Fruit fly (Drosophila melanogaster) whole organism, embryonic: ENCODE data around the gene Moe.

ENCODE experiments used
- Blimp-1 ChIP-seq: fragments of 200-800 bp; sonication (Bioruptor generic); optimal IDR thresholded peaks from 3 replicates; lab custom pipeline; 2018; ENCODE audit warnings: missing biosample characterization, missing genetic modification characterization, mild to moderate bottlenecking, moderate library complexity, missing genetic modification reagents
- C15 ChIP-seq: fragments of 200-800 bp; sonication (Bioruptor generic); IDR thresholded peaks from 3 replicates; pipeline ENCODE4 v1.3.6; 2022; ENCODE audit warnings: missing biosample characterization, missing genetic modification characterization
- CG10543 ChIP-seq: fragments of 200-800 bp; sonication (Bioruptor generic); optimal IDR thresholded peaks from 3 replicates; lab custom pipeline; 2017; ENCODE audit warnings: missing biosample characterization, mild to moderate bottlenecking, missing genetic modification characterization, moderate library complexity
- CG11398 ChIP-seq: fragments of 200-800 bp; sonication (Bioruptor generic); optimal IDR thresholded peaks from 2 replicates; lab custom pipeline; 2016; ENCODE audit warnings: missing biosample characterization, missing genetic modification characterization
- CG11723 ChIP-seq: fragments of 200-800 bp; sonication (Bioruptor generic); optimal IDR thresholded peaks from 2 replicates; lab custom pipeline; 2017; ENCODE audit warnings: missing biosample characterization, mild to moderate bottlenecking, missing genetic modification characterization
- CG12219 ChIP-seq: fragments of 200-800 bp; sonication (Bioruptor generic); optimal IDR thresholded peaks from 3 replicates; lab custom pipeline; 2018; ENCODE audit warnings: missing biosample characterization, mild to moderate bottlenecking, missing genetic modification characterization
- CG13624 ChIP-seq: fragments of 200-800 bp; sonication (Bioruptor generic); optimal IDR thresholded peaks from 2 replicates; lab custom pipeline; 2016; ENCODE audit warnings: missing biosample characterization, missing genetic modification characterization
- CG13775 ChIP-seq: fragments of 200-800 bp; sonication (Bioruptor generic); optimal IDR thresholded peaks from 3 replicates; lab custom pipeline; 2017; ENCODE audit warnings: missing biosample characterization, mild to moderate bottlenecking, missing genetic modification characterization
- CG15269 ChIP-seq: fragments of 200-800 bp; sonication (Bioruptor generic); optimal IDR thresholded peaks from 2 replicates; lab custom pipeline; 2018; ENCODE audit warnings: missing biosample characterization, mild to moderate bottlenecking, missing genetic modification characterization, moderate library complexity
- CG15696 ChIP-seq: fragments of 200-800 bp; sonication (Bioruptor generic); optimal IDR thresholded peaks from 2 replicates; lab custom pipeline; 2019; ENCODE audit warnings: missing biosample characterization, mild to moderate bottlenecking, missing genetic modification characterization, moderate library complexity
- CG17328 ChIP-seq: fragments of 200-800 bp; sonication (Bioruptor generic); IDR thresholded peaks from 2 replicates; pipeline ENCODE4 v1.3.6; 2022; ENCODE audit warnings: missing biosample characterization, missing genetic modification characterization
- CG17361 ChIP-seq: fragments of 200-800 bp; sonication (Bioruptor generic); IDR thresholded peaks from 3 replicates; pipeline ENCODE4 v1.3.6; 2022; ENCODE audit warnings: missing biosample characterization, missing genetic modification characterization
- CG31224 ChIP-seq: fragments of 200-800 bp; sonication (Bioruptor generic); IDR thresholded peaks from 2 replicates; pipeline ENCODE4 v1.3.6; 2022; ENCODE audit warnings: missing biosample characterization, missing genetic modification characterization
- CG31441 ChIP-seq: fragments of 200-800 bp; sonication (Bioruptor generic); IDR thresholded peaks from 2 replicates; pipeline ENCODE4 v1.3.6; 2022; ENCODE audit warnings: missing biosample characterization, missing genetic modification characterization
- CG6272 ChIP-seq: fragments of 200-800 bp; sonication (Bioruptor generic); IDR thresholded peaks from 2 replicates; pipeline ENCODE4 v1.3.6; 2022; ENCODE audit warnings: missing biosample characterization, missing genetic modification characterization
- CG6791 ChIP-seq: fragments of 200-800 bp; sonication (Bioruptor generic); IDR thresholded peaks from 3 replicates; pipeline ENCODE4 v1.3.6; 2022; ENCODE audit warnings: missing biosample characterization, missing genetic modification characterization; ENCODE audit not compliant: partially characterized antibody
- CG7271 ChIP-seq: fragments of 200-800 bp; sonication (Bioruptor generic); optimal IDR thresholded peaks from 2 replicates; lab custom pipeline; 2018; ENCODE audit warnings: missing biosample characterization, mild to moderate bottlenecking, missing genetic modification characterization, moderate library complexity
- CG7556 ChIP-seq: fragments of 200-800 bp; sonication (Bioruptor generic); optimal IDR thresholded peaks from 2 replicates; lab custom pipeline; 2017; ENCODE audit warnings: missing biosample characterization, mild to moderate bottlenecking, missing genetic modification characterization
- CG7745 ChIP-seq: fragments of 200-800 bp; sonication (Bioruptor generic); optimal IDR thresholded peaks from 2 replicates; lab custom pipeline; 2018; ENCODE audit warnings: missing biosample characterization, mild to moderate bottlenecking, missing genetic modification characterization, moderate library complexity
- CG8765 ChIP-seq: fragments of 200-800 bp; sonication (Bioruptor generic); IDR thresholded peaks from 2 replicates; pipeline ENCODE4 v1.3.6; 2022; ENCODE audit warnings: missing biosample characterization, missing genetic modification characterization
- CG9727 ChIP-seq: fragments of 200-800 bp; sonication (Bioruptor generic); optimal IDR thresholded peaks from 3 replicates; lab custom pipeline; 2017; ENCODE audit warnings: missing biosample characterization, mild to moderate bottlenecking, missing genetic modification characterization
- CG9817 ChIP-seq: fragments of 200-800 bp; sonication (Bioruptor generic); optimal IDR thresholded peaks from 2 replicates; lab custom pipeline; 2018; ENCODE audit warnings: missing biosample characterization, mild to moderate bottlenecking, missing genetic modification characterization, moderate library complexity
- CG9876 ChIP-seq: fragments of 200-800 bp; sonication (Bioruptor generic); optimal IDR thresholded peaks from 2 replicates; lab custom pipeline; 2016; ENCODE audit warnings: missing biosample characterization, missing genetic modification characterization
- CoRest ChIP-seq: fragments of 200-800 bp; sonication (Bioruptor generic); optimal IDR thresholded peaks from 3 replicates; lab custom pipeline; 2018; ENCODE audit warnings: missing biosample characterization, mild to moderate bottlenecking, missing genetic modification characterization, moderate library complexity
- Doc3 ChIP-seq: fragments of 200-800 bp; sonication (Bioruptor generic); IDR thresholded peaks from 3 replicates; pipeline ENCODE4 v1.3.6; 2022; ENCODE audit warnings: missing biosample characterization, missing genetic modification characterization; ENCODE audit not compliant: partially characterized antibody
- Ets65A ChIP-seq: fragments of 200-800 bp; sonication (Bioruptor generic); peaks from one replicate; lab custom pipeline; 2016; ENCODE audit warnings: missing biosample characterization, missing genetic modification characterization
- Gsc ChIP-seq: fragments of 200-800 bp; sonication (Bioruptor generic); IDR thresholded peaks from 2 replicates; pipeline ENCODE4 v1.3.6; 2022; ENCODE audit warnings: missing biosample characterization, missing genetic modification characterization
- HHEX ChIP-seq: fragments of 200-800 bp; sonication (Bioruptor generic); optimal IDR thresholded peaks from 3 replicates; lab custom pipeline; 2017; ENCODE audit warnings: missing biosample characterization, mild to moderate bottlenecking, missing genetic modification characterization, missing genetic modification reagents
- HLHmδ ChIP-seq: fragments of 200-800 bp; sonication (Bioruptor generic); optimal IDR thresholded peaks from 2 replicates; lab custom pipeline; 2018; ENCODE audit warnings: missing biosample characterization, mild to moderate bottlenecking, missing genetic modification characterization, moderate library complexity
- Hey ChIP-seq: fragments of 200-800 bp; sonication (Bioruptor generic); optimal IDR thresholded peaks from 3 replicates; lab custom pipeline; 2018; ENCODE audit warnings: missing biosample characterization, mild to moderate bottlenecking, missing genetic modification characterization
- HmgD ChIP-seq: fragments of 200-800 bp; sonication (Bioruptor generic); optimal IDR thresholded peaks from 3 replicates; lab custom pipeline; 2016; ENCODE audit warnings: missing biosample characterization, missing genetic modification characterization
- MESR4 ChIP-seq: fragments of 200-800 bp; sonication (Bioruptor generic); optimal IDR thresholded peaks from 2 replicates; lab custom pipeline; 2018; ENCODE audit warnings: missing biosample characterization, mild to moderate bottlenecking, missing genetic modification characterization, moderate library complexity
- MTF-1 ChIP-seq: fragments of 200-800 bp; sonication (Bioruptor generic); optimal IDR thresholded peaks from 2 replicates; lab custom pipeline; 2018; ENCODE audit warnings: missing biosample characterization, mild to moderate bottlenecking, missing genetic modification characterization, borderline replicate concordance
- bbx ChIP-seq: fragments of 200-800 bp; sonication (Bioruptor generic); IDR thresholded peaks from 2 replicates; pipeline ENCODE4 v1.3.6; 2022; ENCODE audit warnings: missing biosample characterization, missing genetic modification characterization; ENCODE audit not compliant: partially characterized antibody
- bsh ChIP-seq, 2 experiments: fragments of 200-800 bp; sonication (Bioruptor generic); optimal IDR thresholded peaks; 2 replicates each; lab custom pipeline; 2017 to 2018; ENCODE audit warnings: mild to moderate bottlenecking in 2 of 2, missing biosample characterization in 2 of 2, missing genetic modification characterization in 2 of 2, moderate library complexity in 1 of 2
- crc ChIP-seq: fragments of 200-800 bp; sonication (Bioruptor generic); optimal IDR thresholded peaks from 2 replicates; lab custom pipeline; 2016; ENCODE audit warnings: missing biosample characterization, missing genetic modification characterization
- croc ChIP-seq: fragments of 200-800 bp; sonication (Bioruptor generic); conservative IDR thresholded peaks from 3 replicates; pipeline ENCODE4 v1.3.6; 2022; ENCODE audit warnings: missing biosample characterization, missing genetic modification characterization
- fd3F ChIP-seq: fragments of 200-800 bp; sonication (Bioruptor generic); optimal IDR thresholded peaks from 2 replicates; lab custom pipeline; 2018; ENCODE audit warnings: missing biosample characterization, mild to moderate bottlenecking, missing genetic modification characterization, moderate library complexity
- fd96Cb ChIP-seq: fragments of 200-800 bp; sonication (Bioruptor generic); optimal IDR thresholded peaks from 2 replicates; lab custom pipeline; 2018; ENCODE audit warnings: missing biosample characterization, mild to moderate bottlenecking, missing genetic modification characterization, moderate library complexity
- h ChIP-seq: fragments of >200 bp; optimal IDR thresholded peaks from 2 replicates; lab custom pipeline; 2017
- kni ChIP-seq: fragments of 200-800 bp; sonication (Bioruptor generic); optimal IDR thresholded peaks from 3 replicates; lab custom pipeline; 2017; ENCODE audit warnings: mild to moderate bottlenecking, missing biosample characterization, missing genetic modification reagents, missing genetic modification characterization
- lab ChIP-seq: fragments of 200-800 bp; sonication (Bioruptor generic); optimal IDR thresholded peaks from 3 replicates; lab custom pipeline; 2017; ENCODE audit warnings: missing biosample characterization, missing genetic modification characterization, mild to moderate bottlenecking, moderate library complexity, missing genetic modification reagents
- lbe ChIP-seq: fragments of 200-800 bp; sonication (Bioruptor generic); optimal IDR thresholded peaks from 2 replicates; lab custom pipeline; 2016; ENCODE audit warnings: missing biosample characterization, mild to moderate bottlenecking, missing genetic modification characterization
- nau ChIP-seq: fragments of 200-800 bp; sonication (Bioruptor generic); optimal IDR thresholded peaks from 3 replicates; lab custom pipeline; 2017; ENCODE audit warnings: missing biosample characterization, mild to moderate bottlenecking, missing genetic modification characterization, missing genetic modification reagents
- peb ChIP-seq: fragments of 200-800 bp; sonication (Bioruptor generic); IDR thresholded peaks from 2 replicates; pipeline ENCODE4 v1.3.6; 2022; ENCODE audit warnings: missing biosample characterization, missing genetic modification characterization
- seq ChIP-seq: fragments of 200-800 bp; sonication (Bioruptor generic); IDR thresholded peaks from 2 replicates; pipeline ENCODE4 v1.3.6; 2022; ENCODE audit warnings: missing biosample characterization, missing genetic modification characterization
- sima ChIP-seq: fragments of 200-800 bp; sonication (Bioruptor generic); optimal IDR thresholded peaks from 2 replicates; lab custom pipeline; 2016; ENCODE audit warnings: missing biosample characterization, missing genetic modification characterization
- tio ChIP-seq: fragments of 200-800 bp; sonication (Bioruptor generic); optimal IDR thresholded peaks from 2 replicates; lab custom pipeline; 2017; ENCODE audit warnings: missing biosample characterization, missing genetic modification characterization, inconsistent platforms

Moe gene

DNA sequence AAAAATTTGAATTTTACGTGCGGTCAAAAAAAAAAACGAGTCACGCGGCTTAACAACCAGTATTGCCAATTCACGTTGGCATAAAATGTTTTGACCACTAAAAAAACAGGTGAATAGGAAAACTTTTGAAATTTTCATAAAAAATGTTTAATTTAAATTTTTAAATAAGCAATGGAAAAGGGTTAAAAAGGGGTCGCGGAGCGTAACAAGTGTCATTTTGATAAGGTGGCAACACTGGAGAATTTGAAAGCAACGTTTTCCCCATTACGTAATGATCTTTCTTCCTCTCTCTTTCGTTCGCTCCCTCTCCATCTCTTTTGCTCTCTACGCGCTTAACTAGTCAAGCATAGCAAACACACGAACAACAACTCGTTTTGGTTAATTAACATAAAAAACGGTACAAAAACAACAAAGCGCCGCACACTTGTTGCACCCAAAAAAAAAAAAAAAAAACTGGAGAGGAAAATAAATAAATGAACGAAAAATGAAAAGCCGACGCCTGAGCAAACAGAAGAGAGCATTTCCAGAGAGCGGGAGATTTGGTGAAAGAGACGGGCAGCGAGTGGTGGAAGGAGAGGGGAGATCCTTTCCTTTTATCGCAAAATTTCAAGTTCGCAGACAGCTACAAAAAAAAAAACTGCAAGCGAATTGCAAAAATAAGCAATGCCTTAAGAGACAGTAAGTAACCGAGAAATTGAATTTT lies 3.7 kb downstream of the Moe start (continued):
- TF ChIP-seq tio (GFP tag; lab: Kevin White, UChicago) (peak; percentile 50), CG7745 (no peak), Doc3 (GFP tag; lab: Robert Waterston, UW) (no peak), h (lab: Kevin White, UChicago) (no peak), MTF-1 (GFP tag; lab: Kevin White, UChicago) (peak; percentile 34), CG13624 (GFP tag; lab: Kevin White, UChicago) (peak; percentile 47), bbx (no peak), kni (GFP tag; lab: Kevin White, UChicago) (peak; percentile 71), bsh (GFP tag; optimal IDR thresholded peaks at IDR 0.05; lab: Kevin White, UChicago) (peak; percentile 24 to 89), CG7271 (tag; lab: Kevin White, UChicago) (peak; percentile 4), Hey (tag; lab: Kevin White, UChicago) (no peak), CG15269 (tag; lab: Kevin White, UChicago) (peak; percentile 79), CG11723 (GFP tag; lab: Kevin White, UChicago) (peak; percentile 56), CG17361 (GFP tag; lab: Robert Waterston, UW) (peak; percentile 72), HHEX (peak; percentile 76), HmgD (no peak), crc (GFP tag; lab: Kevin White, UChicago) (peak; percentile 50), sima (GFP tag; lab: Kevin White, UChicago) (no peak), Gsc (GFP tag; lab: Robert Waterston, UW) (no peak), HLHmδ (no peak), CG13775 (GFP tag; lab: Kevin White, UChicago) (peak; percentile 61), CG15696 (tag; lab: Kevin White, UChicago) (peak; percentile 44), fd96Cb (tag; lab: Kevin White, UChicago) (peak; percentile 83), lab (GFP tag; lab: Kevin White, UChicago) (peak; percentile 80), CG7556 (GFP tag; lab: Kevin White, UChicago) (peak; percentile 71), lbe (GFP tag; lab: Kevin White, UChicago) (peak; percentile 40), CG11398 (peak; percentile 49), CoRest (tag; lab: Kevin White, UChicago) (peak; percentile 81), CG6272 (GFP tag; lab: Robert Waterston, UW) (0 out of 2 replicates have a peak, but pooled peaks have one; percentile 43), CG9727 (GFP tag; lab: Kevin White, UChicago) (peak; percentile 75), CG9817 (peak; percentile 44), peb (GFP tag; lab: Robert Waterston, UW) (peak; percentile 64), CG8765 (GFP tag; lab: Robert Waterston, UW) (peak; percentile 55; the same call in 1 of the 2 replicates), CG12219 (GFP tag; lab: Kevin White, UChicago) (peak; percentile 58), seq (peak; percentile 68), CG17328 (GFP tag; lab: Robert Waterston, UW) (peak; percentile 85), CG31441 (GFP tag; lab: Robert Waterston, UW) (peak; percentile 85), CG31224 (GFP tag; lab: Robert Waterston, UW) (peak; percentile 36; the same call in 1 of the 2 replicates), Blimp-1 (peak; percentile 83), CG6791 (GFP tag; lab: Robert Waterston, UW) (no peak), MESR4 (GFP tag; lab: Kevin White, UChicago) (no peak), CG9876 (no peak), fd3F (no peak), nau (GFP tag; lab: Kevin White, UChicago) (peak; percentile 68), CG10543 (peak; percentile 38), Ets65A (GFP tag; lab: Kevin White, UChicago) (peak; percentile 13), C15 (0 out of 3 replicates have a peak, but pooled peaks have one; percentile 45), croc (GFP tag; lab: Robert Waterston, UW) (peak; percentile 72)
